Fruit fly (Drosophila melanogaster) whole organism, embryonic: ENCODE measurements around the gene fmt.

Experiments
- Atf3 ChIP-seq: fragments of 200-800 bp; sonication (Bioruptor generic); optimal IDR thresholded peaks from 3 replicates; lab custom pipeline; 2016; ENCODE audit warnings: missing biosample characterization, missing genetic modification characterization
- B-H1 ChIP-seq: fragments of 200-800 bp; sonication (Bioruptor generic); IDR thresholded peaks from 3 replicates; pipeline ENCODE4 v1.3.6; 2022; ENCODE audit warnings: missing biosample characterization, missing genetic modification characterization
- Blimp-1 ChIP-seq: fragments of 200-800 bp; sonication (Bioruptor generic); optimal IDR thresholded peaks from 3 replicates; lab custom pipeline; 2018; ENCODE audit warnings: missing biosample characterization, missing genetic modification characterization, mild to moderate bottlenecking, moderate library complexity, missing genetic modification reagents
- CG10147 ChIP-seq: fragments of 200-800 bp; sonication (Bioruptor generic); optimal IDR thresholded peaks from 2 replicates; lab custom pipeline; 2019; ENCODE audit warnings: missing biosample characterization, mild to moderate bottlenecking, missing genetic modification characterization, moderate library complexity
- CG1024 ChIP-seq: fragments of 200-800 bp; sonication (Bioruptor generic); IDR thresholded peaks from 2 replicates; pipeline ENCODE4 v1.3.6; 2022; ENCODE audit warnings: missing biosample characterization, missing genetic modification characterization
- CG10321 ChIP-seq: fragments of 200-800 bp; sonication (Bioruptor generic); IDR thresholded peaks from 2 replicates; pipeline ENCODE4 v1.3.6; 2022; ENCODE audit warnings: missing biosample characterization, missing genetic modification characterization
- CG10565 ChIP-seq: fragments of 200-800 bp; sonication (Bioruptor generic); optimal IDR thresholded peaks from 3 replicates; lab custom pipeline; 2016; ENCODE audit warnings: missing biosample characterization, mild to moderate bottlenecking, missing genetic modification characterization
- CG12071 ChIP-seq: fragments of 200-800 bp; sonication (Bioruptor generic); optimal IDR thresholded peaks from 3 replicates; lab custom pipeline; 2018; ENCODE audit warnings: missing biosample characterization, mild to moderate bottlenecking, missing genetic modification characterization
- CG14050 ChIP-seq: fragments of 200-800 bp; sonication (Bioruptor generic); IDR thresholded peaks from 3 replicates; pipeline ENCODE4 v1.3.6; 2022; ENCODE audit warnings: missing biosample characterization, missing genetic modification characterization
- CG17361 ChIP-seq: fragments of 200-800 bp; sonication (Bioruptor generic); IDR thresholded peaks from 3 replicates; pipeline ENCODE4 v1.3.6; 2022; ENCODE audit warnings: missing biosample characterization, missing genetic modification characterization
- CG1832 ChIP-seq: fragments of 200-800 bp; sonication (Bioruptor generic); optimal IDR thresholded peaks from 2 replicates; lab custom pipeline; 2017; ENCODE audit warnings: missing biosample characterization, mild to moderate bottlenecking, missing genetic modification characterization, inconsistent platforms
- CG3163 ChIP-seq: fragments of 200-800 bp; sonication (Bioruptor generic); optimal IDR thresholded peaks from 3 replicates; lab custom pipeline; 2016; ENCODE audit warnings: missing biosample characterization, missing genetic modification characterization
- CG34422 ChIP-seq: fragments of 200-800 bp; sonication (Bioruptor generic); IDR thresholded peaks from 3 replicates; pipeline ENCODE4 v1.3.6; 2022; ENCODE audit warnings: missing biosample characterization, missing genetic modification characterization
- CG4730 ChIP-seq: fragments of 200-800 bp; sonication (Bioruptor generic); IDR thresholded peaks from 2 replicates; pipeline ENCODE4 v1.3.6; 2022; ENCODE audit warnings: missing biosample characterization, missing genetic modification characterization
- CG6175 ChIP-seq: fragments of 200-800 bp; sonication (Bioruptor generic); IDR thresholded peaks from 3 replicates; pipeline ENCODE4 v1.3.6; 2022; ENCODE audit warnings: missing biosample characterization, missing genetic modification characterization
- CG6272 ChIP-seq: fragments of 200-800 bp; sonication (Bioruptor generic); IDR thresholded peaks from 2 replicates; pipeline ENCODE4 v1.3.6; 2022; ENCODE audit warnings: missing biosample characterization, missing genetic modification characterization
- CG6765 ChIP-seq: fragments of 200-800 bp; sonication (Bioruptor generic); optimal IDR thresholded peaks from 3 replicates; lab custom pipeline; 2017; ENCODE audit warnings: missing biosample characterization, mild to moderate bottlenecking, missing genetic modification characterization
- CG6813 ChIP-seq: fragments of 200-800 bp; sonication (Bioruptor generic); optimal IDR thresholded peaks from 2 replicates; lab custom pipeline; 2017; ENCODE audit warnings: missing biosample characterization, missing genetic modification characterization, mild to moderate bottlenecking, moderate library complexity, missing genetic modification reagents
- CG8359 ChIP-seq: fragments of 200-800 bp; sonication (Bioruptor generic); optimal IDR thresholded peaks from 2 replicates; lab custom pipeline; 2017; ENCODE audit warnings: missing biosample characterization, mild to moderate bottlenecking, missing genetic modification characterization, borderline replicate concordance
- CG8478 ChIP-seq: fragments of >200 bp; optimal IDR thresholded peaks from 2 replicates; lab custom pipeline; 2018
- CG8765 ChIP-seq: fragments of 200-800 bp; sonication (Bioruptor generic); IDR thresholded peaks from 2 replicates; pipeline ENCODE4 v1.3.6; 2022; ENCODE audit warnings: missing biosample characterization, missing genetic modification characterization
- CG8944 ChIP-seq: fragments of 200-800 bp; sonication (Bioruptor generic); optimal IDR thresholded peaks from 3 replicates; lab custom pipeline; 2016; ENCODE audit warnings: missing biosample characterization, missing genetic modification characterization
- CTCF ChIP-seq: fragments of 200-800 bp; sonication (Bioruptor generic); optimal IDR thresholded peaks from 2 replicates; lab custom pipeline; 2017; ENCODE audit warnings: missing biosample characterization, mild to moderate bottlenecking, missing genetic modification characterization, moderate library complexity
- CkIIα-i1 ChIP-seq: fragments of 200-800 bp; sonication (Bioruptor generic); IDR thresholded peaks from 2 replicates; pipeline ENCODE4 v1.3.6; 2022; ENCODE audit warnings: missing biosample characterization, missing genetic modification characterization
- D ChIP-seq, 2 experiments: fragments of 200-800 bp in 1 of 2; fragments of >200 bp in 1 of 2; sonication (Bioruptor generic) in 1 of 2; optimal IDR thresholded peaks; 2 replicates in 1 of 2; 3 replicates in 1 of 2; lab custom pipeline; 2017; ENCODE audit warnings: mild to moderate bottlenecking in 1 of 2, missing biosample characterization in 1 of 2, missing genetic modification characterization in 1 of 2, missing genetic modification reagents in 1 of 2
- Doc2 ChIP-seq: fragments of 200-800 bp; sonication (Bioruptor generic); IDR thresholded peaks from 2 replicates; pipeline ENCODE4 v1.3.6; 2022; ENCODE audit warnings: missing biosample characterization, missing genetic modification characterization
- Doc3 ChIP-seq: fragments of 200-800 bp; sonication (Bioruptor generic); IDR thresholded peaks from 3 replicates; pipeline ENCODE4 v1.3.6; 2022; ENCODE audit warnings: missing biosample characterization, missing genetic modification characterization; ENCODE audit not compliant: partially characterized antibody
- Hand ChIP-seq: fragments of 200-800 bp; sonication (Bioruptor generic); optimal IDR thresholded peaks from 2 replicates; lab custom pipeline; 2017; ENCODE audit warnings: mild to moderate bottlenecking, missing biosample characterization, missing genetic modification reagents, missing genetic modification characterization
- Hmx ChIP-seq: fragments of 200-800 bp; sonication (Bioruptor generic); optimal IDR thresholded peaks from 2 replicates; lab custom pipeline; 2016; ENCODE audit warnings: missing biosample characterization, missing genetic modification characterization
- MTF-1 ChIP-seq: fragments of 200-800 bp; sonication (Bioruptor generic); optimal IDR thresholded peaks from 2 replicates; lab custom pipeline; 2018; ENCODE audit warnings: missing biosample characterization, mild to moderate bottlenecking, missing genetic modification characterization, borderline replicate concordance
- Mrtf ChIP-seq: fragments of 200-800 bp; sonication (Bioruptor generic); IDR thresholded peaks from 3 replicates; pipeline ENCODE4 v1.3.6; 2022; ENCODE audit warnings: missing biosample characterization, missing genetic modification characterization
- Oaz ChIP-seq: fragments of 200-800 bp; sonication (Bioruptor generic); IDR thresholded peaks from 2 replicates; pipeline ENCODE4 v1.3.6; 2022; ENCODE audit warnings: missing biosample characterization, missing genetic modification characterization
- Optix ChIP-seq: fragments of 200-800 bp; sonication (Bioruptor generic); IDR thresholded peaks from 3 replicates; pipeline ENCODE4 v1.3.6; 2022; ENCODE audit warnings: missing biosample characterization, missing genetic modification characterization
- Pdp1 ChIP-seq, 2 experiments: fragments of 200-800 bp; sonication (Bioruptor generic); optimal IDR thresholded peaks; 3 replicates each; lab custom pipeline; 2016; ENCODE audit warnings: missing biosample characterization in 2 of 2, missing genetic modification characterization in 2 of 2, mild to moderate bottlenecking in 1 of 2, moderate library complexity in 1 of 2
- YL-1 ChIP-seq: fragments of 200-800 bp; sonication (Bioruptor generic); optimal IDR thresholded peaks from 3 replicates; lab custom pipeline; 2017; ENCODE audit warnings: missing biosample characterization, mild to moderate bottlenecking, missing genetic modification characterization
- ash1 ChIP-seq: fragments of 200-800 bp; sonication (Bioruptor generic); optimal IDR thresholded peaks from 2 replicates; lab custom pipeline; 2018; ENCODE audit warnings: missing biosample characterization, mild to moderate bottlenecking, missing genetic modification characterization
- esg ChIP-seq: fragments of 200-800 bp; sonication (Bioruptor generic); conservative IDR thresholded peaks from 2 replicates; pipeline ENCODE4 v1.3.6; 2022; ENCODE audit warnings: missing biosample characterization, missing genetic modification characterization
- gce ChIP-seq: fragments of 200-800 bp; sonication (Bioruptor generic); IDR thresholded peaks from 3 replicates; pipeline ENCODE4 v1.3.6; 2022; ENCODE audit warnings: missing biosample characterization, missing genetic modification characterization
- gsb-n ChIP-seq: fragments of 200-800 bp; sonication (Bioruptor generic); optimal IDR thresholded peaks from 3 replicates; lab custom pipeline; 2018; ENCODE audit warnings: missing biosample characterization, mild to moderate bottlenecking, missing genetic modification characterization
- lab ChIP-seq: fragments of 200-800 bp; sonication (Bioruptor generic); optimal IDR thresholded peaks from 3 replicates; lab custom pipeline; 2017; ENCODE audit warnings: missing biosample characterization, missing genetic modification characterization, mild to moderate bottlenecking, moderate library complexity, missing genetic modification reagents
- luna ChIP-seq: fragments of 200-800 bp; sonication (Bioruptor generic); optimal IDR thresholded peaks from 2 replicates; lab custom pipeline; 2016; ENCODE audit warnings: missing biosample characterization, missing genetic modification characterization
- pb ChIP-seq: fragments of 200-800 bp; sonication (Bioruptor generic); optimal IDR thresholded peaks from 3 replicates; lab custom pipeline; 2016; ENCODE audit warnings: missing biosample characterization, missing genetic modification characterization
- phol ChIP-seq: fragments of 200-800 bp; sonication (Bioruptor generic); optimal IDR thresholded peaks from 3 replicates; lab custom pipeline; 2018; ENCODE audit warnings: missing biosample characterization, mild to moderate bottlenecking, missing genetic modification characterization, moderate library complexity
- pros ChIP-seq: fragments of 200-800 bp; sonication (Bioruptor generic); optimal IDR thresholded peaks from 3 replicates; lab custom pipeline; 2019; ENCODE audit warnings: missing biosample characterization, mild to moderate bottlenecking, missing genetic modification characterization, moderate library complexity
- pum ChIP-seq: fragments of 200-800 bp; sonication (Bioruptor generic); optimal IDR thresholded peaks from 2 replicates; lab custom pipeline; 2016; ENCODE audit warnings: missing biosample characterization, missing genetic modification characterization
- run ChIP-seq: fragments of 200-800 bp; sonication (Bioruptor generic); optimal IDR thresholded peaks from 3 replicates; lab custom pipeline; 2018; ENCODE audit warnings: missing biosample characterization, mild to moderate bottlenecking, missing genetic modification characterization
- slp2 ChIP-seq: fragments of 200-800 bp; sonication (Bioruptor generic); optimal IDR thresholded peaks from 2 replicates; lab custom pipeline; 2016; ENCODE audit warnings: missing biosample characterization, missing genetic modification characterization
- sob ChIP-seq: fragments of 200-800 bp; sonication (Bioruptor generic); IDR thresholded peaks from 2 replicates; pipeline ENCODE4 v1.3.6; 2022; ENCODE audit warnings: missing biosample characterization, missing genetic modification characterization
- tgo ChIP-seq: fragments of 200-800 bp; sonication (Bioruptor generic); IDR thresholded peaks from 3 replicates; pipeline ENCODE4 v1.3.6; 2022; ENCODE audit warnings: missing biosample characterization, missing genetic modification characterization
- ttk ChIP-seq: fragments of 200-800 bp; sonication (Bioruptor generic); IDR thresholded peaks from 2 replicates; pipeline ENCODE4 v2.1.2; 2022; ENCODE audit warnings: missing biosample characterization, missing genetic modification characterization
- unc-4 ChIP-seq: fragments of 200-800 bp; sonication (Bioruptor generic); IDR thresholded peaks from 2 replicates; pipeline ENCODE4 v1.3.6; 2022; ENCODE audit warnings: missing biosample characterization, missing genetic modification characterization; ENCODE audit not compliant: partially characterized antibody

fmt gene

DNA sequence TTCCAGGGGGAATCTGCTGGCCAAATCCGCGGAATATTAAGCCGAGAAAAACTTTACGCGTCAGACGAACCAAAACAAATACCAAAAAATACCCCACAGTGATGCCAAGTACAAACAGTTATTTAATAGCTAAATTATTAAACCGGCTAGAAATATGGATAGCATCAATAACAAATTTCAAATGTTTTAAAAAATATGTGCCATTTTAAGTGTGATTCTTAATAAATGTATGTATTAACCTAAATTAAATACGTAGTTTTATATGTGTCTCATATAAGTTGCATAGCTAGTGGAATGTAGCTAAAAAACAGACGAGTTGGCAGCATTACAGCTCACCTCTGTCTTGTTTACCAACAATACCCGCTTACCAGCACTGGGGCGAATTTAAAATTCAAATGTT lies 8.1 kb upstream of the fmt start, which contains the start of gene CG10274 (continued):
- peak; percentile 19; the same call in 1 of the 2 replicates for TF ChIP-seq ttk
- no peak for TF ChIP-seq CTCF
- no peak for TF ChIP-seq CG8359 (GFP tag; lab: Kevin White, UChicago)
- no peak for TF ChIP-seq CG6813 (GFP tag; lab: Kevin White, UChicago)
- no peak for TF ChIP-seq run
- TF ChIP-seq CG8765 (GFP tag; lab: Robert Waterston, UW) = no peak
- TF ChIP-seq CG10565 = peak; percentile 33
- TF ChIP-seq unc-4 (GFP tag; lab: Robert Waterston, UW) = no peak
- no peak for TF ChIP-seq CG1832 (GFP tag; lab: Kevin White, UChicago)
- no peak for TF ChIP-seq Hand (GFP tag; lab: Kevin White, UChicago)
- peak; percentile 65 for TF ChIP-seq luna (GFP tag; lab: Kevin White, UChicago)
- no peak for TF ChIP-seq CG8478 (lab: Kevin White, UChicago)
- peak; percentile 61 for TF ChIP-seq slp2
- peak; percentile 44; the same call in 2 of the 3 replicates for TF ChIP-seq B-H1
- TF ChIP-seq CG10321 = no peak
- no peak for TF ChIP-seq CkIIα-i1 (GFP tag; lab: Robert Waterston, UW)
- TF ChIP-seq CG12071 = no peak
- TF ChIP-seq tgo (GFP tag; lab: Robert Waterston, UW) = peak; percentile 77
- TF ChIP-seq Mrtf = no peak
- no peak for TF ChIP-seq Hmx (GFP tag; lab: Kevin White, UChicago)
- no peak for TF ChIP-seq Blimp-1 (GFP tag; lab: Kevin White, UChicago)
- no peak for TF ChIP-seq Oaz
- no peak for TF ChIP-seq Doc2 (GFP tag; lab: Robert Waterston, UW)
- peak in 1 of 2 experiments; percentile 67 for TF ChIP-seq Pdp1 (GFP tag; optimal IDR thresholded peaks at IDR 0.05; lab: Kevin White, UChicago)
- TF ChIP-seq pros (GFP tag; lab: Kevin White, UChicago) = no peak
- TF ChIP-seq pum (GFP tag; lab: Kevin White, UChicago) = peak; percentile 63
- TF ChIP-seq YL-1 = peak; percentile 65
- TF ChIP-seq D (optimal IDR thresholded peaks at IDR 0.05; lab: Kevin White, UChicago) = no peak
- TF ChIP-seq D (GFP tag; optimal IDR thresholded peaks at IDR 0.05; lab: Kevin White, UChicago) = peak; percentile 29
- peak; percentile 15 for TF ChIP-seq CG3163 (GFP tag; lab: Kevin White, UChicago)
- no peak for TF ChIP-seq CG6175 (GFP tag; lab: Robert Waterston, UW)
- no peak for TF ChIP-seq pb
- no peak for TF ChIP-seq lab (GFP tag; lab: Kevin White, UChicago)
- TF ChIP-seq esg = peak; percentile 54; the same call in 1 of the 2 replicates
- peak; percentile 77; the same call in 2 of the 3 replicates for TF ChIP-seq CG34422 (GFP tag; lab: Robert Waterston, UW)
- TF ChIP-seq CG1024 = 0 out of 2 replicates have a peak, but pooled peaks have one; percentile 26
- peak; percentile 43 for TF ChIP-seq CG6765 (GFP tag; lab: Kevin White, UChicago)
- TF ChIP-seq sob (GFP tag; lab: Robert Waterston, UW) = peak; percentile 84
- TF ChIP-seq Atf3 (GFP tag; lab: Kevin White, UChicago) = peak; percentile 59
- TF ChIP-seq CG10147 (GFP tag; lab: Kevin White, UChicago) = no peak
- no peak for TF ChIP-seq Optix (GFP tag; lab: Robert Waterston, UW)
- TF ChIP-seq CG8944 (GFP tag; lab: Kevin White, UChicago) = peak; percentile 63
- no peak for TF ChIP-seq ash1 (GFP tag; lab: Kevin White, UChicago)
- no peak for TF ChIP-seq MTF-1 (GFP tag; lab: Kevin White, UChicago)
- no peak for TF ChIP-seq gce (GFP tag; lab: Robert Waterston, UW)
- 0 out of 2 replicates have a peak, but pooled peaks have one; percentile 15 for TF ChIP-seq CG4730 (GFP tag; lab: Robert Waterston, UW)
- no peak; the same call in 1 of the 3 replicates for TF ChIP-seq CG17361 (GFP tag; lab: Robert Waterston, UW)
- TF ChIP-seq phol (tag; lab: Kevin White, UChicago) = peak; percentile 86
- no peak for TF ChIP-seq gsb-n (tag; lab: Kevin White, UChicago)
- TF ChIP-seq Doc3 (GFP tag; lab: Robert Waterston, UW) = no peak
- TF ChIP-seq CG6272 (GFP tag; lab: Robert Waterston, UW) = 0 out of 2 replicates have a peak, but pooled peaks have one; percentile 47
- TF ChIP-seq CG14050 (GFP tag; lab: Robert Waterston, UW) = peak; percentile 34; the same call in 1 of the 3 replicates
